Fruit fly (Drosophila melanogaster): ENCODE data around the gene CG9168.
A peak's percentile ranks its signal among the peaks of the same experiment; 100 is the strongest.

Gene CG9168

dm6 chr3L:1368201-1368617, 42.6 kb upstream of the CG9168 start (continued):
- TF ChIP-seq CG2678 (tag; optimal IDR thresholded peaks at IDR 0.05): peak; percentile 83
- TF ChIP-seq ham (GFP tag; IDR thresholded peaks at IDR 0.05): peak; percentile 66; the same call in 1 of the 2 replicates
- TF ChIP-seq Aef1 (GFP tag; IDR thresholded peaks at IDR 0.05): peak; percentile 83
- TF ChIP-seq CG10321 (GFP tag; IDR thresholded peaks at IDR 0.05): no peak; the same call in 1 of the 2 replicates
- TF ChIP-seq salm (tag; optimal IDR thresholded peaks at IDR 0.05): peak; percentile 12
- TF ChIP-seq CkIIα-i1 (GFP tag; IDR thresholded peaks at IDR 0.05): no peak
- TF ChIP-seq pita (GFP tag; optimal IDR thresholded peaks at IDR 0.05): no peak
- TF ChIP-seq Bgb (GFP tag; IDR thresholded peaks at IDR 0.05; ENCODE audit: partially characterized antibody): no peak
- peak; percentile 97 for TF ChIP-seq Ets65A (GFP tag)
- no peak for TF ChIP-seq Dfd (GFP tag; optimal IDR thresholded peaks at IDR 0.05)
- peak; percentile 27 for TF ChIP-seq CG10565 (GFP tag; optimal IDR thresholded peaks at IDR 0.05)
- TF ChIP-seq bowl (GFP tag; IDR thresholded peaks at IDR 0.05): peak; percentile 54; the same call in 1 of the 2 replicates
- TF ChIP-seq CG4328 (GFP tag; optimal IDR thresholded peaks at IDR 0.05): no peak
- TF ChIP-seq phol (tag; optimal IDR thresholded peaks at IDR 0.05): peak; percentile 72
- TF ChIP-seq CG34376 (GFP tag; optimal IDR thresholded peaks at IDR 0.05): peak; percentile 4
- TF ChIP-seq MTF-1 (GFP tag; optimal IDR thresholded peaks at IDR 0.05; ENCODE audit: borderline replicate concordance): no peak
- no peak for TF ChIP-seq insv (GFP tag; optimal IDR thresholded peaks at IDR 0.05)
- peak; percentile 49 for TF ChIP-seq wor (GFP tag; IDR thresholded peaks at IDR 0.05)
- TF ChIP-seq CG13624 (GFP tag; optimal IDR thresholded peaks at IDR 0.05): peak; percentile 91
- peak; percentile 71 for TF ChIP-seq CG32767 (GFP tag; IDR thresholded peaks at IDR 0.05)
- TF ChIP-seq luna (GFP tag; optimal IDR thresholded peaks at IDR 0.05): no peak
- TF ChIP-seq H2.0 (GFP tag; IDR thresholded peaks at IDR 0.05): peak; percentile 85
- TF ChIP-seq CG3995 (GFP tag; optimal IDR thresholded peaks at IDR 0.05): peak; percentile 48
- peak; percentile 55 for TF ChIP-seq GATAe (GFP tag; conservative IDR thresholded peaks at IDR 0.05)
- TF ChIP-seq HLH54F (GFP tag; optimal IDR thresholded peaks at IDR 0.05): peak; percentile 69
- TF ChIP-seq CG16813 (GFP tag; IDR thresholded peaks at IDR 0.05; ENCODE audit: partially characterized antibody): no peak
- no peak for TF ChIP-seq CG6765 (GFP tag; optimal IDR thresholded peaks at IDR 0.05)
- no peak for TF ChIP-seq unc-4 (GFP tag; IDR thresholded peaks at IDR 0.05; ENCODE audit: partially characterized antibody)
- TF ChIP-seq YL-1 (GFP tag; optimal IDR thresholded peaks at IDR 0.05): no peak
- TF ChIP-seq CG17385 (GFP tag; optimal IDR thresholded peaks at IDR 0.05): peak; percentile 58
- TF ChIP-seq Usf (GFP tag; optimal IDR thresholded peaks at IDR 0.05): peak; percentile 72
- TF ChIP-seq cad (GFP tag; optimal IDR thresholded peaks at IDR 0.05): no peak
- peak; percentile 42 for TF ChIP-seq CG18011 (GFP tag; optimal IDR thresholded peaks at IDR 0.05)
- TF ChIP-seq inv (GFP tag; IDR thresholded peaks at IDR 0.05; ENCODE audit: partially characterized antibody): no peak
- peak; percentile 79 for TF ChIP-seq CG1602 (GFP tag; optimal IDR thresholded peaks at IDR 0.05)
- TF ChIP-seq ro (GFP tag; IDR thresholded peaks at IDR 0.05): peak; percentile 51
- peak; percentile 38 for TF ChIP-seq tup (GFP tag; optimal IDR thresholded peaks at IDR 0.05)
- TF ChIP-seq CG12744 (GFP tag; optimal IDR thresholded peaks at IDR 0.05): peak; percentile 46
- peak; percentile 81 for TF ChIP-seq CG7271 (tag; optimal IDR thresholded peaks at IDR 0.05)
- peak; percentile 75 for TF ChIP-seq seq (GFP tag; IDR thresholded peaks at IDR 0.05)
- TF ChIP-seq exex (tag; optimal IDR thresholded peaks at IDR 0.05): peak; percentile 62
- peak; percentile 49 for TF ChIP-seq CG31388 (GFP tag; optimal IDR thresholded peaks at IDR 0.05)
- TF ChIP-seq CG2712 (tag; optimal IDR thresholded peaks at IDR 0.05): peak; percentile 87
- peak; percentile 94 for TF ChIP-seq ara (GFP tag; IDR thresholded peaks at IDR 0.05)
- peak; percentile 86 for TF ChIP-seq esg (GFP tag; conservative IDR thresholded peaks at IDR 0.05)
- no peak for TF ChIP-seq CG17912 (GFP tag; optimal IDR thresholded peaks at IDR 0.05)
- TF ChIP-seq Bdp1 (GFP tag; optimal IDR thresholded peaks at IDR 0.05): peak; percentile 32
- TF ChIP-seq CG15514 (GFP tag; optimal IDR thresholded peaks at IDR 0.05): peak; percentile 40
- peak; percentile 42 for TF ChIP-seq CG10274 (GFP tag; optimal IDR thresholded peaks at IDR 0.05)
- TF ChIP-seq CG7357 (GFP tag; IDR thresholded peaks at IDR 0.05): peak; percentile 77
- TF ChIP-seq HHEX (GFP tag; optimal IDR thresholded peaks at IDR 0.05): peak; percentile 82

All from whole organism, embryonic.